Worm (Caenorhabditis elegans) whole organism, L3 larva: ENCODE data around the gene srbc-41.

ENCODE experiments used
- R02D3.7 ChIP-seq: fragments of 150-350 bp; optimal IDR thresholded peaks from 2 replicates; lab custom pipeline; 2014; ENCODE audit warnings: missing biosample characterization, missing genetic modification characterization
- aly-2 ChIP-seq: fragments of 150-350 bp; optimal IDR thresholded peaks from 2 replicates; lab custom pipeline; 2014; ENCODE audit warnings: missing biosample characterization, missing genetic modification characterization
- ama-1 ChIP-seq: fragments of 150-350 bp; optimal IDR thresholded peaks from 2 replicates; lab custom pipeline; 2018
- ceh-16 ChIP-seq: sonication (generic microtip); optimal IDR thresholded peaks from 2 replicates; lab custom pipeline; 2017; ENCODE audit warnings: missing biosample characterization, missing genetic modification characterization
- ceh-28 ChIP-seq: fragments of 150-350 bp; optimal IDR thresholded peaks from 2 replicates; lab custom pipeline; 2014; ENCODE audit warnings: missing biosample characterization, missing genetic modification reagents, missing genetic modification characterization
- elt-1 ChIP-seq: fragments of 150-350 bp; optimal IDR thresholded peaks from 2 replicates; lab custom pipeline; 2014; ENCODE audit warnings: missing biosample characterization, missing genetic modification characterization
- elt-2 ChIP-seq: sonication (generic microtip); optimal IDR thresholded peaks from 2 replicates; lab custom pipeline; 2016; ENCODE audit warnings: missing genetic modification reagents, mild to moderate bottlenecking, missing genetic modification characterization, missing compliant biosample characterization
- eor-1 ChIP-seq, 2 experiments: fragments of 150-350 bp; optimal IDR thresholded peaks; 2 replicates each; lab custom pipeline; 2014 to 2018; ENCODE audit warnings: missing biosample characterization in 2 of 2, missing genetic modification characterization in 2 of 2
- fkh-2 ChIP-seq: fragments of 150-350 bp; optimal IDR thresholded peaks from 2 replicates; lab custom pipeline; 2014; ENCODE audit warnings: missing biosample characterization, missing genetic modification reagents, missing genetic modification characterization
- fos-1 ChIP-seq: fragments of 150-350 bp; optimal IDR thresholded peaks from 2 replicates; lab custom pipeline; 2014; ENCODE audit warnings: missing biosample characterization, missing genetic modification characterization
- hmg-11 ChIP-seq: sonication (generic microtip); optimal IDR thresholded peaks from 2 replicates; lab custom pipeline; 2016; ENCODE audit warnings: missing genetic modification characterization, missing compliant biosample characterization
- jun-1 ChIP-seq: fragments of 150-350 bp; optimal IDR thresholded peaks from 2 replicates; lab custom pipeline; 2014; ENCODE audit warnings: missing biosample characterization, missing genetic modification reagents, missing genetic modification characterization
- lin-15B ChIP-seq: fragments of 150-350 bp; optimal IDR thresholded peaks from 2 replicates; lab custom pipeline; 2014; ENCODE audit warnings: missing biosample characterization, missing genetic modification characterization
- lsy-12 ChIP-seq: sonication (generic microtip); optimal IDR thresholded peaks from 2 replicates; lab custom pipeline; 2016; ENCODE audit warnings: mild to moderate bottlenecking, missing genetic modification characterization, missing compliant biosample characterization
- mdl-1 ChIP-seq: fragments of 150-350 bp; optimal IDR thresholded peaks from 2 replicates; lab custom pipeline; 2014; ENCODE audit warnings: missing biosample characterization, missing genetic modification characterization
- mml-1 ChIP-seq: fragments of 150-350 bp; sonication (generic microtip); optimal IDR thresholded peaks from 3 replicates; lab custom pipeline; 2014; ENCODE audit warnings: missing biosample characterization, missing genetic modification characterization
- nfya-1 ChIP-seq: sonication (generic microtip); optimal IDR thresholded peaks from 2 replicates; lab custom pipeline; 2017; ENCODE audit warnings: missing genetic modification characterization, mild to moderate bottlenecking, missing compliant biosample characterization, antibody characterized with exemption, moderate library complexity; ENCODE audit not compliant: insufficient read depth
- nhr-23 ChIP-seq: fragments of 150-350 bp; optimal IDR thresholded peaks from 2 replicates; lab custom pipeline; 2014; ENCODE audit warnings: missing biosample characterization, missing genetic modification reagents, missing genetic modification characterization
- nhr-25 ChIP-seq: sonication (generic microtip); optimal IDR thresholded peaks from 2 replicates; lab custom pipeline; 2017; ENCODE audit warnings: missing biosample characterization, missing genetic modification characterization
- nhr-28 ChIP-seq: fragments of 150-350 bp; optimal IDR thresholded peaks from 2 replicates; lab custom pipeline; 2014; ENCODE audit warnings: missing biosample characterization, missing genetic modification characterization
- nhr-43 ChIP-seq: sonication (generic microtip); optimal IDR thresholded peaks from 2 replicates; lab custom pipeline; 2016; ENCODE audit warnings: mild to moderate bottlenecking, missing genetic modification characterization, missing compliant biosample characterization; ENCODE audit not compliant: poor library complexity, severe bottlenecking
- nhr-67 ChIP-seq: fragments of 150-350 bp; optimal IDR thresholded peaks from 2 replicates; lab custom pipeline; 2014; ENCODE audit warnings: missing biosample characterization, missing genetic modification characterization
- pha-4 ChIP-seq: fragments of 150-350 bp; optimal IDR thresholded peaks from 2 replicates; lab custom pipeline; 2014; ENCODE audit warnings: missing biosample characterization, missing genetic modification reagents, missing genetic modification characterization
- pqm-1 ChIP-seq: fragments of 150-350 bp; optimal IDR thresholded peaks from 2 replicates; lab custom pipeline; 2017; ENCODE audit warnings: missing biosample characterization, missing genetic modification characterization, inconsistent platforms
- sea-2 ChIP-seq: fragments of 150-350 bp; sonication (generic microtip); optimal IDR thresholded peaks from 4 replicates; lab custom pipeline; 2014; ENCODE audit warnings: missing biosample characterization, missing genetic modification reagents, missing genetic modification characterization
- skn-1 ChIP-seq: fragments of 150-350 bp; optimal IDR thresholded peaks from 2 replicates; lab custom pipeline; 2014; ENCODE audit warnings: missing biosample characterization, missing genetic modification characterization
- snpc-4 ChIP-seq: fragments of 150-350 bp; optimal IDR thresholded peaks from 2 replicates; lab custom pipeline; 2014; ENCODE audit warnings: missing biosample characterization, missing genetic modification characterization
- tbx-2 ChIP-seq: sonication (generic microtip); optimal IDR thresholded peaks from 2 replicates; lab custom pipeline; 2016; ENCODE audit warnings: mild to moderate bottlenecking, missing genetic modification characterization, missing compliant biosample characterization
- unc-39 ChIP-seq: sonication (generic microtip); optimal IDR thresholded peaks from 4 replicates; lab custom pipeline; 2017; ENCODE audit warnings: missing biosample characterization, missing genetic modification characterization
- ztf-11 ChIP-seq: fragments of 150-350 bp; optimal IDR thresholded peaks from 2 replicates; lab custom pipeline; 2014; ENCODE audit warnings: missing biosample characterization, missing genetic modification characterization
- ztf-4 ChIP-seq: fragments of 150-350 bp; optimal IDR thresholded peaks from 2 replicates; lab custom pipeline; 2014; ENCODE audit warnings: missing biosample characterization, missing genetic modification characterization

srbc-41 gene

DNA sequence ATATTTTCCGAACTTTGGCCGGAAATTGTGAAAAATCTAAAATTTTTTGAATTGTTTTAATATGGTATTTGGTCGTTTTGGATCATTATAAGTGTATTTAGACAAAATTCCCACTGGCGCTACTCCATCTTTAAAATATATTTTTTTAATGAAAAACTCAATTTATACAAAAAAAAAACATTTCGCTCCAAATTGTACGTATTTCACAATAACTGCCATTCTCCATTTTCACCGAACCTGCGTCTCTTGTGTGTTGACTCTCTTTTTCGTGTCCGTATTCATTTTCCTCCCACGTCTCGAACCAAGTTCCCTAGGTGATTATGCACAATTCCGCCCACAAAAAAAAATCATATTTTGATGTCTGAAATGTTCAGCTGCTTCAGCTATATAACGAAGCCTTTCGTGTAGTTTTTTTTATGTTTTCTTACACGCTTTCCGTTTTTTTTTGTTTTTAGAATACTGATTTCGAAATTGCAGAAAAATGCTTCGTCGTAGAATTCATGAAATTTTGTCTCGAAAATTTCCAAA lies 14.0 kb downstream of the srbc-41 start, which contains the start of gene F16B4.2:
Gene F16B4.2 (plus strand): TSS at position 478 of the 528 bp plus-strand sequence.
- TF ChIP-seq mml-1 (tag; lab: Kevin White, UChicago) (no peak), fos-1 (tag; lab: Kevin White, UChicago) (no peak), hmg-11 (tag; lab: Kevin White, UChicago) (peak; percentile 13)

DNA sequence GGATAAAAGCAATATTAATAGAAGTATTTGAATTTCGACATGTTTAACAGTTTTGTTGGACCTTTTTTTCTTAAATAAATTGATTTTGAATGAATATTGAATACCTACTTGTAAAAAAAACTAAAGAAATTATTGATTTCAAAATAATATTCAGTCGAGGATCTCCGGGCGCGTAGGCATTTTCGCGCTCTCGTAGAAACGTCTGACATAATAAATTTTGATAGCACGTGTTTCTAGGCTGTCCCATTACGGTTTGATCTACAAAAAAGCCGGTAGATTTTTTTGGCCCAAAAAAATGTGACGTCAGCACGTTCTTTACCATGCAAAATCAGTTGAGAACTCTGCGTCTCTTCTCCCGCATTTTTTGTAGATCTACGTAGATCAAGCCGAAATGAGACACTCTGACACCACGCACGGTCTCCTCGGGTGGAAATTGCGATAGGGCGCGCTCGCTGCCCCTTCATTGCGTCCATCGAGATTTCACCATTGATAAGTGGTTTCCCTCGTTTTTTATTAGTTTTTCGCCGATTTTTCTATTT lies 20.0 kb downstream of the srbc-41 start:
- no peak for TF ChIP-seq nhr-67
- no peak for TF ChIP-seq snpc-4 (tag; lab: Kevin White, UChicago)
- no peak for TF ChIP-seq pqm-1 (tag; lab: Kevin White, UChicago)
- TF ChIP-seq nhr-23 (tag; lab: Kevin White, UChicago) = peak; percentile 65
- peak; percentile 54 for TF ChIP-seq nhr-43

DNA sequence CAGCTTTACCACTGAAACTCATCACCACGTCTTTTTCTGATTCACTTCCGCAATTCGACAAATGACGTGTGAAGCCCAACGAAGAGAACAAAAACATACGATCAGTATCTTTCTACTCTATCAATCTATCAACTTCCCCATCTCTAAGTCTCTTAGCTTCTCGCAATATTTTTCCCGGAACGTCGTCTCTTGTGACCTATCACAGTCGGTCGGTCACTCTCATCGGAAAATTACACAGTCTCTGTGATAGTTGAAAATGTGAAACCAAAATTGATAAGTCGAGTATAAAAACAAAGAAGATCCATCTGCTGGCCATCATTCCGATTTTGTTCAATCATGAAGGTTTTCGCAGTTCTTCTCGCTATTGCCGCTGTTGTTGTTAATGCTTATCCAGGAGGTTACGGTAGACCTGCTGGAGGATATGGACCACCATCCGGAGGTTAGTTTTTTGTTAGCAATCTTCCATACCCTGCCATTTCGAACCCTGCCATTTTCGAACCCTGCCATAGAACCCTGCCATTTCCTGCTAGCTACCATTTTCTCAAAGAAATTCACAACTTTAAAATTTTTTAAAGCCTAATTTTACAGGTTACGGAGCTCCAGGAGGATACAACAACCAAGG lies 20.7 kb downstream of the srbc-41 start, which contains the start of gene F16B4.4:
Gene F16B4.4 (plus strand): TSS at position 221 of the 622 bp plus-strand sequence.
- peak; percentile 5 for TF ChIP-seq lsy-12 (tag; lab: Kevin White, UChicago)
- no peak for TF ChIP-seq R02D3.7 (tag; lab: Kevin White, UChicago)
- peak; percentile 39 for TF ChIP-seq ceh-28 (tag; lab: Kevin White, UChicago)
- peak; percentile 66 for TF ChIP-seq nhr-43
- TF ChIP-seq ama-1 (lab: Kevin White, UChicago) = peak; percentile 63
- no peak for TF ChIP-seq unc-39 (tag; lab: Kevin White, UChicago)
- no peak for TF ChIP-seq snpc-4 (tag; lab: Kevin White, UChicago)
- TF ChIP-seq nhr-25 = peak; percentile 46
- TF ChIP-seq ceh-16 (tag; lab: Kevin White, UChicago) = no peak
- peak; percentile 19 for TF ChIP-seq nhr-23 (tag; lab: Kevin White, UChicago)

DNA sequence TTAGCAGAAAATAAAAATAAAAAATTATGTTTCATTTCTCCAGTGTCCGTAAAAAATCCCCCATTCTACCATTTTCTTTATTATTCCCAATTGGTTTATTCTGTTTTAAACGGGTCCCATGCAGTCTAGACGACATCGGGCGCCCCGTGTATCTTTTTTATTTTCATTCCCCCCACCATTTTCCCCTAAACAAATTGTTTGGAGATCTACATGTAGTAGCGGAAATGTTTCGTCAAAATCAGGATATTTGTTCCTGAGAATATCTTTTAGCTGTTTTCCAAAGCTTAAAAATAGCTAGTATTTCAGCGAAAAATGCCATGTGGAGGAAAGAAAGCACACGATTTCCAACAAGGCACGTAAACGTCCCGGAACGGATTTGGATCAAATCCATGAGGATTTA lies 26.5 kb downstream of the srbc-41 start, which contains the start of gene F16B4.5:
Gene F16B4.5 (plus strand): TSS at position 301 of the 400 bp plus-strand sequence.
- no peak for TF ChIP-seq ztf-11 (tag; lab: Kevin White, UChicago)
- TF ChIP-seq elt-2 = no peak
- TF ChIP-seq mml-1 (tag; lab: Kevin White, UChicago) = no peak
- TF ChIP-seq nhr-23 (tag; lab: Kevin White, UChicago) = no peak
- no peak for TF ChIP-seq jun-1 (tag; lab: Kevin White, UChicago)
- TF ChIP-seq ceh-16 (tag; lab: Kevin White, UChicago) = no peak
- no peak for TF ChIP-seq fkh-2 (tag; lab: Kevin White, UChicago)
- no peak for TF ChIP-seq ama-1 (lab: Kevin White, UChicago)

DNA sequence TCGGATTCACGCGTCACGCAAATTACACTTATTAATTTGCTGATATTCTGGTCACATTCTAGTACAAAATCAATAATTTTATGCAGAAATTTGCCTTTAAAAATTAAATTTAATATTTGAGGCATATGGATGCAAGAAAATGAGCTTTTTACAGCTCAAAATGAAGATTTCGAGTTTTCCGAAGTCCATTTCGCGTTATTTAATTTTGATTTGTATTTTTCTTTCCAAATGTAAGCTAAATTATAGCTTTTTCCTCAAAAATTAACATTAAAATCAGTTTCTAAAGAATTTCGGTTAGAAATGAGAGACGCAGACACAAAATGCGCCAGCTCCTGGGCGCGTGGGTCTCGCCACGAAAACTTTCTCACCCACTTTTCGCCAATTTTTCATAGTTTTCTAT lies 27.7 kb downstream of the srbc-41 start, which contains the start of gene F16B4.6:
Gene F16B4.6 (plus strand): TSS at position 301 of the 400 bp plus-strand sequence.
- no peak for TF ChIP-seq sea-2 (GFP tag; lab: Kevin White, UChicago)
- TF ChIP-seq eor-1 (tag; optimal IDR thresholded peaks at IDR 0.05; lab: Kevin White, UChicago) = no peak
- no peak for TF ChIP-seq nfya-1 (tag; lab: Kevin White, UChicago)
- TF ChIP-seq aly-2 (tag; lab: Kevin White, UChicago) = no peak
- no peak for TF ChIP-seq ztf-4 (tag; lab: Kevin White, UChicago)
- TF ChIP-seq lin-15B (tag; lab: Kevin White, UChicago) = no peak
- no peak for TF ChIP-seq mml-1 (tag; lab: Kevin White, UChicago)
- TF ChIP-seq, all 47 proteins: peak for 0

DNA sequence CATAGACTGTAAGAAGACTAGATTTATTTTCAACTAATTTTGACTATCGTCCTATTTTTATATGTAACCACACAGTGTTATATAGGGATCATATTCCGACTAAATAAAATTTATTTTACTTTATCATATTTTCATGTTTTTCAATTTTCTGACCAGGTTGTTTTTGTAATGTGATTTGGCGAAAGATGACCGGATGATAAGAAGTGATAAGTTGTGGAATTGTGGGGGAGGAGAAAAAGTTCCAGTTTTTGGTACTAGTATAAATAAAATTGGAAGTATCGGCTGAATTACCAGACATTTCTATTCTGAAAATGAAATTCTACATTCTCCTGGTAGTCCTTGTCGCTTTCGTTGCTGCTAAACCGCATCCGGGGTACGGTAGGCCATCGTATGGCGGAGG lies 29.2 kb downstream of the srbc-41 start, which contains the start of gene F16B4.7:
Gene F16B4.7 (plus strand): TSS at position 301 of the 400 bp plus-strand sequence.
- TF ChIP-seq R02D3.7 (tag; lab: Kevin White, UChicago) (no peak), ztf-4 (tag; lab: Kevin White, UChicago) (no peak), pha-4 (tag; lab: Kevin White, UChicago) (no peak), nhr-28 (tag; lab: Kevin White, UChicago) (no peak), hmg-11 (tag; lab: Kevin White, UChicago) (no peak), mdl-1 (tag; lab: Kevin White, UChicago) (no peak), pqm-1 (tag; lab: Kevin White, UChicago) (no peak), skn-1 (tag; lab: Kevin White, UChicago) (no peak), ztf-11 (tag; lab: Kevin White, UChicago) (no peak), tbx-2 (no peak), sea-2 (GFP tag; lab: Kevin White, UChicago) (no peak), fkh-2 (tag; lab: Kevin White, UChicago) (no peak), elt-1 (tag; lab: Kevin White, UChicago) (no peak), ceh-28 (tag; lab: Kevin White, UChicago) (no peak)
